Worm (Caenorhabditis elegans) whole organism, midembryonic: Measurements from ENCODE around the gene ZK563.7.

Experiments
- T22C8.4 ChIP-seq: fragments of 200-800 bp; sonication (Bioruptor generic); IDR thresholded peaks from 2 replicates; pipeline ENCODE4 v1.3.6; 2022; ENCODE audit warnings: missing genetic modification characterization, missing compliant biosample characterization
- cog-1 ChIP-seq: sonication (generic microtip); optimal IDR thresholded peaks from 2 replicates; lab custom pipeline; 2016; ENCODE audit warnings: missing genetic modification characterization, missing compliant biosample characterization
- flt-1 ChIP-seq: fragments of 200-800 bp; sonication (Bioruptor generic); IDR thresholded peaks from 2 replicates; pipeline ENCODE4 v1.3.6; 2022; ENCODE audit warnings: missing genetic modification characterization, missing compliant biosample characterization
- klf-2 ChIP-seq: fragments of 200-800 bp; sonication (Bioruptor generic); conservative IDR thresholded peaks from 2 replicates; pipeline ENCODE4 v1.3.6; 2022; ENCODE audit warnings: missing genetic modification reagents, missing genetic modification characterization, missing compliant biosample characterization
- med-1 ChIP-seq: sonication (generic microtip); optimal IDR thresholded peaks from 2 replicates; lab custom pipeline; 2017; ENCODE audit warnings: missing genetic modification characterization, mild to moderate bottlenecking, missing compliant biosample characterization, antibody characterized with exemption, missing genetic modification reagents; ENCODE audit not compliant: insufficient read depth
- ref-1 ChIP-seq: fragments of 200-800 bp; sonication (Bioruptor generic); conservative IDR thresholded peaks from 2 replicates; pipeline ENCODE4 v1.3.6; 2022; ENCODE audit warnings: missing genetic modification reagents, missing genetic modification characterization, missing compliant biosample characterization
- tab-1 ChIP-seq: fragments of 200-800 bp; sonication (Bioruptor generic); IDR thresholded peaks from 2 replicates; pipeline ENCODE4 v1.3.6; 2022; ENCODE audit warnings: missing genetic modification characterization, missing compliant biosample characterization
- ztf-23 ChIP-seq: fragments of 200-800 bp; sonication (Bioruptor generic); IDR thresholded peaks from 2 replicates; pipeline ENCODE4 v1.3.6; 2022; ENCODE audit warnings: missing genetic modification reagents, missing genetic modification characterization, missing compliant biosample characterization
- ztf-29 ChIP-seq: fragments of 200-800 bp; sonication (Bioruptor generic); IDR thresholded peaks from 2 replicates; pipeline ENCODE4 v1.3.6; 2022; ENCODE audit warnings: missing genetic modification reagents, missing genetic modification characterization, missing compliant biosample characterization

DNA sequence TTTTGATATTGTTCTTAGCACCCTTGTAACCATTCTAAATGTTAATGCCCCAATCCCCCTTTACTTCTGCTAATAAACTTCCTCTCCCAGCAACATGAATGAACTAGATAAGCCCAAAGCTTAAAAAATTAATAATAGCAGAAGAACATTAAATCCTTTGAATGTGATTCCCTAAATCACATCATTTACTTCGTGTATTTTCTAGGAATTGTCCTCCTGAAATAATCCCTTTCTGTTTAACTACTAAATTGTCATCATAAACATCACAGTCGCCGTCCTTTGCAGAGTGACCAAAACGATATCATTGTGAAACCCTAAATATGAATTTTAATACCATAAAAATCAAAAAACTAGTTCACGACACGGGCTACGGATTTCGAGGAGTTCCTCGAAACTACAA, 35.8 kb downstream of the ZK563.7 start:
- TF ChIP-seq tab-1 = no peak
- TF ChIP-seq ztf-23 (GFP tag; lab: Robert Waterston, UW) = no peak
- TF ChIP-seq flt-1 = no peak
- no peak for TF ChIP-seq T22C8.4 (GFP tag; lab: Robert Waterston, UW)
- no peak for TF ChIP-seq klf-2 (GFP tag; lab: Robert Waterston, UW)
- no peak for TF ChIP-seq med-1 (GFP tag; lab: Kevin White, UChicago)
- no peak for TF ChIP-seq ref-1 (GFP tag; lab: Robert Waterston, UW)
- TF ChIP-seq cog-1 (tag; lab: Kevin White, UChicago) = no peak
- no peak for TF ChIP-seq ztf-29 (GFP tag; lab: Robert Waterston, UW)
